Worm (Caenorhabditis elegans) whole organism, late embryonic: ENCODE results near the gene F27B3.8.

Experiments used
- C38D4.7 ChIP-seq: fragments of 200-800 bp; sonication (Bioruptor generic); optimal IDR thresholded peaks from 2 replicates; lab custom pipeline; 2018; ENCODE audit warnings: mild to moderate bottlenecking, missing genetic modification characterization, moderate library complexity, missing compliant biosample characterization
- F13H6.1 ChIP-seq: sonication (generic microtip); optimal IDR thresholded peaks from 2 replicates; lab custom pipeline; 2016; ENCODE audit warnings: missing genetic modification characterization, missing compliant biosample characterization
- T23F11.4 ChIP-seq: fragments of 200-800 bp; sonication (Bioruptor generic); optimal IDR thresholded peaks from 2 replicates; lab custom pipeline; 2018; ENCODE audit warnings: mild to moderate bottlenecking, missing genetic modification characterization, missing compliant biosample characterization
- ahr-1 ChIP-seq: sonication (generic microtip); optimal IDR thresholded peaks from 2 replicates; lab custom pipeline; 2016; ENCODE audit warnings: missing genetic modification characterization, missing compliant biosample characterization
- ceh-14 ChIP-seq: sonication (generic microtip); optimal IDR thresholded peaks from 2 replicates; lab custom pipeline; 2016; ENCODE audit warnings: missing genotype, missing genetic modification characterization, missing compliant biosample characterization
- ceh-2 ChIP-seq: sonication (generic microtip); optimal IDR thresholded peaks from 2 replicates; lab custom pipeline; 2016; ENCODE audit warnings: missing genotype, missing genetic modification characterization, missing compliant biosample characterization
- ceh-31 ChIP-seq: sonication (generic microtip); optimal IDR thresholded peaks from 2 replicates; lab custom pipeline; 2016; ENCODE audit warnings: missing genetic modification characterization, missing compliant biosample characterization
- ceh-48 ChIP-seq: sonication (generic microtip); optimal IDR thresholded peaks from 2 replicates; lab custom pipeline; 2016; ENCODE audit warnings: missing genetic modification characterization, inconsistent platforms, missing compliant biosample characterization
- ceh-9 ChIP-seq: sonication (generic microtip); optimal IDR thresholded peaks from 2 replicates; lab custom pipeline; 2016; ENCODE audit warnings: mild to moderate bottlenecking, missing genetic modification characterization, inconsistent platforms, missing compliant biosample characterization
- dmd-4 ChIP-seq: sonication (generic microtip); optimal IDR thresholded peaks from 2 replicates; lab custom pipeline; 2016; ENCODE audit warnings: borderline replicate concordance, missing genetic modification characterization, missing compliant biosample characterization
- dve-1 ChIP-seq: sonication (generic microtip); optimal IDR thresholded peaks from 2 replicates; lab custom pipeline; 2017; ENCODE audit warnings: antibody characterized with exemption, mild to moderate bottlenecking, missing genetic modification characterization, missing compliant biosample characterization
- elt-2 ChIP-seq: sonication (generic microtip); optimal IDR thresholded peaks from 2 replicates; lab custom pipeline; 2016; ENCODE audit warnings: missing genetic modification reagents, missing genetic modification characterization, missing compliant biosample characterization
- elt-4 ChIP-seq: sonication (generic microtip); optimal IDR thresholded peaks from 2 replicates; lab custom pipeline; 2016; ENCODE audit warnings: missing genetic modification characterization, missing compliant biosample characterization
- fkh-10 ChIP-seq: fragments of 150-350 bp; optimal IDR thresholded peaks from 2 replicates; lab custom pipeline; 2014; ENCODE audit warnings: missing biosample characterization, missing genetic modification reagents, missing genetic modification characterization
- fkh-6 ChIP-seq: sonication (generic microtip); optimal IDR thresholded peaks from 2 replicates; lab custom pipeline; 2016; ENCODE audit warnings: missing genetic modification characterization, missing compliant biosample characterization
- gmeb-2 ChIP-seq: sonication (generic microtip); optimal IDR thresholded peaks from 2 replicates; lab custom pipeline; 2016; ENCODE audit warnings: missing genetic modification characterization, inconsistent platforms, missing compliant biosample characterization
- hlh-13 ChIP-seq: fragments of 200-800 bp; sonication (Bioruptor generic); optimal IDR thresholded peaks from 2 replicates; lab custom pipeline; 2018; ENCODE audit warnings: mild to moderate bottlenecking, missing genetic modification characterization, missing compliant biosample characterization
- hlh-15 ChIP-seq: sonication (generic microtip); optimal IDR thresholded peaks from 2 replicates; lab custom pipeline; 2016; ENCODE audit warnings: missing genetic modification characterization, missing compliant biosample characterization
- hlh-8 ChIP-seq: sonication (generic microtip); optimal IDR thresholded peaks from 2 replicates; lab custom pipeline; 2016; ENCODE audit warnings: missing genotype, missing genetic modification characterization, missing compliant biosample characterization
- lim-6 ChIP-seq: sonication (generic microtip); optimal IDR thresholded peaks from 2 replicates; lab custom pipeline; 2016; ENCODE audit warnings: missing genetic modification characterization, missing compliant biosample characterization
- npax-4 ChIP-seq: sonication (generic microtip); optimal IDR thresholded peaks from 2 replicates; lab custom pipeline; 2016; ENCODE audit warnings: missing genetic modification characterization, missing compliant biosample characterization
- pax-1 ChIP-seq: fragments of 150-350 bp; optimal IDR thresholded peaks from 2 replicates; lab custom pipeline; 2014; ENCODE audit warnings: missing biosample characterization, missing genetic modification characterization
- pha-2 ChIP-seq: sonication (generic microtip); optimal IDR thresholded peaks from 2 replicates; lab custom pipeline; 2017; ENCODE audit warnings: mild to moderate bottlenecking, missing genetic modification characterization, missing compliant biosample characterization
- pqm-1 ChIP-seq: sonication (generic microtip); optimal IDR thresholded peaks from 2 replicates; lab custom pipeline; 2016; ENCODE audit warnings: missing genetic modification characterization, missing compliant biosample characterization
- pros-1 ChIP-seq: fragments of 150-350 bp; optimal IDR thresholded peaks from 2 replicates; lab custom pipeline; 2014; ENCODE audit warnings: missing biosample characterization, missing genetic modification reagents, missing genetic modification characterization
- sdc-2 ChIP-seq: sonication (generic microtip); optimal IDR thresholded peaks from 2 replicates; lab custom pipeline; 2016; ENCODE audit warnings: missing genotype, missing genetic modification characterization, missing compliant biosample characterization
- sox-4 ChIP-seq: sonication (generic microtip); optimal IDR thresholded peaks from 2 replicates; lab custom pipeline; 2017; ENCODE audit warnings: mild to moderate bottlenecking, missing genetic modification characterization, inconsistent platforms, missing compliant biosample characterization
- syd-9 ChIP-seq: sonication (generic microtip); optimal IDR thresholded peaks from 2 replicates; lab custom pipeline; 2016; ENCODE audit warnings: mild to moderate bottlenecking, missing genetic modification characterization, moderate library complexity, missing compliant biosample characterization
- tbx-7 ChIP-seq: sonication (generic microtip); optimal IDR thresholded peaks from 2 replicates; lab custom pipeline; 2016; ENCODE audit warnings: missing genotype, missing genetic modification characterization, missing compliant biosample characterization
- ttx-3 ChIP-seq: sonication (generic microtip); optimal IDR thresholded peaks from 2 replicates; lab custom pipeline; 2016; ENCODE audit warnings: missing genetic modification reagents, missing genetic modification characterization, missing compliant biosample characterization
- unc-42 ChIP-seq: sonication (generic microtip); optimal IDR thresholded peaks from 2 replicates; lab custom pipeline; 2016; ENCODE audit warnings: missing genotype, missing genetic modification characterization, missing compliant biosample characterization
- unc-86 ChIP-seq: sonication (generic microtip); optimal IDR thresholded peaks from 2 replicates; lab custom pipeline; 2016; ENCODE audit warnings: missing genetic modification characterization, missing compliant biosample characterization
- zip-5 ChIP-seq: sonication (generic microtip); optimal IDR thresholded peaks from 2 replicates; lab custom pipeline; 2016; ENCODE audit warnings: missing genetic modification characterization, missing compliant biosample characterization
- ztf-16 ChIP-seq: sonication (generic microtip); optimal IDR thresholded peaks from 2 replicates; lab custom pipeline; 2017; ENCODE audit warnings: missing genetic modification characterization, missing compliant biosample characterization

The F27B3.8 gene

DNA sequence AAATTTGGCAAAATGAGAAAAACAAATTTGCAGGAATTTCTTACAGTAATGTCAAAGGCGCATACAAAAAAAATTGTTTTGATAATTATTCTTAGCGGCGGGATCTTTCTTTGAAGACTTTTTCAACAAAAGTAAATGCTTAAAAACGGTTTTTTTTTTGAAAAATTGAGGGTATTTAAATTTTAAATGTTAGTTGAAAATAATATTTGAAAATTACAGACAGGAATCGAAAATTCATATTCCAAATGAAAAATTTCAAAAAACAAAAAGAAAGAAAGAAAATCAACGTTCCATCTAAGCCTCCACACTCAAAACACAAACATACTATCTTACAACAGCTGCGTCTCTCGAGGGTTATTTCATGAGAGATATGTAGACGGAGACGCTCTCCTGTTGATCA, 2.3 kb upstream of the F27B3.8 start:
- no peak for TF ChIP-seq sox-4 (tag; lab: Kevin White, UChicago)
- no peak for TF ChIP-seq elt-4 (tag; lab: Kevin White, UChicago)
- TF ChIP-seq ttx-3 (tag; lab: Kevin White, UChicago) = no peak
- TF ChIP-seq dve-1 (tag; lab: Kevin White, UChicago) = no peak
- no peak for TF ChIP-seq unc-86 (tag; lab: Kevin White, UChicago)
- no peak for TF ChIP-seq hlh-15
- no peak for TF ChIP-seq hlh-13 (GFP tag; lab: Kevin White, UChicago)
- TF ChIP-seq pqm-1 = no peak
- TF ChIP-seq ceh-2 (tag; lab: Kevin White, UChicago) = no peak
- no peak for TF ChIP-seq fkh-6 (tag; lab: Kevin White, UChicago)
- no peak for TF ChIP-seq sdc-2 (tag; lab: Kevin White, UChicago)
- TF ChIP-seq T23F11.4 (GFP tag; lab: Kevin White, UChicago) = no peak
- TF ChIP-seq syd-9 (tag; lab: Kevin White, UChicago) = no peak
- TF ChIP-seq pax-1 (tag; lab: Kevin White, UChicago) = no peak
- no peak for TF ChIP-seq tbx-7 (tag; lab: Kevin White, UChicago)
- TF ChIP-seq lim-6 (tag; lab: Kevin White, UChicago) = no peak
- TF ChIP-seq hlh-8 (tag; lab: Kevin White, UChicago) = no peak
- TF ChIP-seq pros-1 (tag; lab: Kevin White, UChicago) = no peak
- no peak for TF ChIP-seq ahr-1 (tag; lab: Kevin White, UChicago)
- TF ChIP-seq ceh-31 (tag; lab: Kevin White, UChicago) = no peak

DNA sequence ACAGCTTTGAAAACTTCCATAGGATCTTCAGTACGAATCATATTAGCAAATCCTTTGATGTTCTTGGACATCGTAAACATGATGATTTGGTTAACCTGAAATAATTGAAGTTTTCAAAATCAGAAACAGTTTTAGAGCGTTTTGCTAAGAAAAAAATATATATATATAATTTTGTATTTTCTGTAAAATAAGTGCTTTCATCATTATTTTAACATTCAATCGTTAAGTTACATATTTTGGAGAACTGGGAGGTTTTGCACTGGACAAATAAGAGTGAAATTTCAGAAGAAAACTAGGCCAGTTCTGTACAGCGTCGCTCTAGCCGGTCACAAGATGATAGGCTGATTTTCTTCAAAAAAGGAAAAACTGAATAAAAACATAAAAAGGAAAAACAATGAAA, 993 bp upstream of the F27B3.8 start, which contains the start of gene F27B3.6:
F27B3.6 (minus strand) TSS at position 101 of the 400 bp plus-strand sequence.
- TF ChIP-seq fkh-10 (GFP tag; lab: Kevin White, UChicago) (no peak), ceh-2 (tag; lab: Kevin White, UChicago) (no peak), C38D4.7 (GFP tag; lab: Kevin White, UChicago) (no peak), ceh-9 (tag; lab: Kevin White, UChicago) (no peak), dmd-4 (tag; lab: Kevin White, UChicago) (no peak)

DNA sequence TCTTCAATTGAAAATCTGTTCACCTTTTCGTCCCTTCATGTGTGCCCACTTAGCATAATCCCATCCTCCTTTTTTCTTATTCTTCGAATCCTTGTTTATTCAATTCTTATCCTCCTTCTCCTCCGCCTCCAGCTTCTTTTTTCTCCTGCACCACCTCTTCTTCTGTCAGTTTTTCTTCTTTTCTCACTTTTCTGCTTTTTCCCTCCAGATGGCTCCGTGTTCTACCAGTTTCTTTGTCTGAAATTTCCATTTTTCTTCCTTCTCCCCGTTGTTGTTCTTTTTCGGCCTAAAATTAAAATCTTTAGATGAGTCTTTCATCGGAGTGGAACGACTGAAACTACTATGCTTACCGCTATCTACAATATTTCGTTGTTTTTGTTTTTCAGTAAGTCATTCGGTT, 2.1 kb downstream of the F27B3.8 start, which contains the start of gene acr-21:
acr-21 (plus strand) TSS at position 301 of the 400 bp plus-strand sequence.
- no peak for TF ChIP-seq npax-4
- TF ChIP-seq gmeb-2 (tag; lab: Kevin White, UChicago) = no peak

DNA sequence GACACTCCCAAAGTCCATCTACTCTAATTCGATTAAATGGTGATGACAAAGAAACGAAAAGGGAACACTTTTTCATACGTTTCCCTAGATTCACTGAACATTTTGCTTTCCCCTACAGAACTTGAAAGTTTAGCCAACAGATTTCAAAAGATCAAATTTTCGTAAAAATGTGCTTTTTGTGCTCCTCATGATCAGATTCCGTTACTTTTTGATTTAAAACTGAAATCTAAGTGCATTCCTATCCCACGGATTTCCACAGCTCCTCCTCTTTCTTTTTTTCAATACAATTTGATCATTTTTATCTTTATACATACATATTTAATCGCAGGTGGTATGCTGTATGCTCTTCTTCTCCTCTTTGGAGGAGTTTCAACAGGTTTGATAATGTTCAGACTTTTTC, 8.1 kb downstream of the F27B3.8 start, which contains the start of gene ddo-3:
ddo-3 (plus strand) TSS at position 301 of the 400 bp plus-strand sequence.
- no peak for TF ChIP-seq unc-42 (tag; lab: Kevin White, UChicago)
- no peak for TF ChIP-seq ahr-1 (tag; lab: Kevin White, UChicago)
- no peak for TF ChIP-seq ztf-16 (tag; lab: Kevin White, UChicago)
- no peak for TF ChIP-seq pqm-1
- no peak for TF ChIP-seq ceh-14 (tag; lab: Kevin White, UChicago)
- TF ChIP-seq ceh-48 (tag; lab: Kevin White, UChicago) = no peak
- no peak for TF ChIP-seq pax-1 (tag; lab: Kevin White, UChicago)
- no peak for TF ChIP-seq F13H6.1 (tag; lab: Kevin White, UChicago)
- no peak for TF ChIP-seq fkh-6 (tag; lab: Kevin White, UChicago)

DNA sequence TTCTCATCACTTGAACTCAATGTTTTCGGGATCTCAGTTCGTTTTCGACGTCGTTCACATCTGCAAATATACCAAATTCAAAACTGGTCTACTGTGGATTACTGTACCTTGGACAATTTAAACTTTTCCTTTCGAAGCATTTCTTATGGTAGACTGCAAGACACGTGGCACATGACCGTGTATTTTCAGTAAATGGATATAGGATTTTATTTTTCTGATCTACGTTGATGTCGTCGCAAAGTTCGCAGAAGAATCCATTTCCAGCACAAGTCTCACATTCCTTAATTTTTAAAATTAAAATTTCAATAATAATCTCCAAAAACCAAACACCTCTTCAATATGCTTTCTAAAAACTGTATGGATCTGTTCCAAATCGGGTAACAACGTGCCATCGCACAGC, 10.0 kb downstream of the F27B3.8 start:
- no peak for TF ChIP-seq dmd-4 (tag; lab: Kevin White, UChicago)

DNA sequence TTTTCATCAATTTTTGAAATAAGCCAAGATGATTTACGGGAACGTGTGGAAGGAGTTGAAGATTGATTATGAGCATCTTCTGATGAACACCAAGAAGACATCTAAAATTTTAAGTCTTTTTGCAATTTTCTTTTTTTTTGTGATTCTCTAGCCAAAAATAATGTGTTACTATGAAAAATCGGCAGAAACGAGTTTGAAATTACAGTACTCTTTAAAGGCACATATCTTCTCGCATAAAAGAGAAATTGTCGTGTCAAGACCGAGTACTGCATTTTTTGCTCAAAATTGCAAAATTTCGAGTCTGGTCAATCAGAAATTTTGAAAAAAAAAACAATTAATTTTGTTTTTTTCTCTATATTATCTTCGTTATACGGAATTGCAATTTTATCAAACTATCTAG, 12.6 kb downstream of the F27B3.8 start, which contains the start of gene F20H11.1:
F20H11.1 (minus strand) TSS at position 101 of the 400 bp plus-strand sequence.
- TF ChIP-seq hlh-8 (tag; lab: Kevin White, UChicago) (no peak), elt-2 (tag; lab: Kevin White, UChicago) (no peak), gmeb-2 (tag; lab: Kevin White, UChicago) (no peak), sdc-2 (tag; lab: Kevin White, UChicago) (no peak), zip-5 (tag; lab: Kevin White, UChicago) (no peak), pha-2 (tag; lab: Kevin White, UChicago) (no peak)
- TF ChIP-seq, all 69 proteins: peak for 0
